Worm (Caenorhabditis elegans) whole organism, L4 larva: ENCODE measurements around the gene F13B6.1.

ENCODE experiments used
- F44E2.7 ChIP-seq: fragments of 200-800 bp; sonication (Bioruptor generic); IDR thresholded peaks from 2 replicates; pipeline ENCODE4 v2.1.2; 2022; ENCODE audit warnings: missing genetic modification characterization, missing compliant biosample characterization
- F49E8.2 ChIP-seq: sonication (generic microtip); optimal IDR thresholded peaks from 2 replicates; lab custom pipeline; 2016; ENCODE audit warnings: missing compliant biosample characterization, mild to moderate bottlenecking, missing genetic modification characterization, borderline replicate concordance
- Y105C5A.15 ChIP-seq: fragments of 200-800 bp; sonication (Bioruptor generic); IDR thresholded peaks from 2 replicates; pipeline ENCODE4 v1.3.6; 2022; ENCODE audit warnings: missing genetic modification characterization, missing compliant biosample characterization
- Y48G9A.11 ChIP-seq: fragments of 200-800 bp; sonication (Bioruptor generic); IDR thresholded peaks from 2 replicates; pipeline ENCODE4 v1.3.6; 2022; ENCODE audit warnings: missing genetic modification reagents, missing genetic modification characterization, missing compliant biosample characterization
- aha-1 ChIP-seq: fragments of 150-350 bp; peaks from one replicate; lab custom pipeline; 2014; ENCODE audit warnings: missing biosample characterization, missing genetic modification characterization
- attf-4 ChIP-seq: sonication (generic microtip); optimal IDR thresholded peaks from 3 replicates; lab custom pipeline; 2017; ENCODE audit warnings: missing biosample characterization, missing genetic modification characterization
- ceh-20 ChIP-seq: fragments of 200-800 bp; sonication (Bioruptor generic); IDR thresholded peaks from 2 replicates; pipeline ENCODE4 v1.3.6; 2022; ENCODE audit warnings: missing genetic modification reagents, missing genetic modification characterization, missing compliant biosample characterization
- ceh-44 ChIP-seq: fragments of 200-800 bp; sonication (Bioruptor generic); IDR thresholded peaks from 2 replicates; pipeline ENCODE4 v1.3.6; 2022; ENCODE audit warnings: missing genetic modification reagents, missing genetic modification characterization, missing compliant biosample characterization
- cey-2 ChIP-seq: sonication (generic microtip); optimal IDR thresholded peaks from 3 replicates; lab custom pipeline; 2017; ENCODE audit warnings: missing genetic modification characterization, mild to moderate bottlenecking, missing compliant biosample characterization, antibody characterized with exemption, borderline replicate concordance; ENCODE audit not compliant: insufficient read depth
- ctbp-1 ChIP-seq: fragments of 200-800 bp; sonication (Bioruptor generic); IDR thresholded peaks from 2 replicates; pipeline ENCODE4 v1.3.6; 2022; ENCODE audit warnings: missing genetic modification reagents, missing genetic modification characterization, missing compliant biosample characterization
- egl-27 ChIP-seq: sonication (generic microtip); optimal IDR thresholded peaks from 3 replicates; lab custom pipeline; 2017; ENCODE audit warnings: missing biosample characterization, missing genetic modification reagents, missing genetic modification characterization
- hlh-30 ChIP-seq: sonication (generic microtip); optimal IDR thresholded peaks from 2 replicates; lab custom pipeline; 2017; ENCODE audit warnings: antibody characterized with exemption, mild to moderate bottlenecking, missing genetic modification characterization, missing compliant biosample characterization; ENCODE audit not compliant: insufficient read depth
- lin-1 ChIP-seq: fragments of 200-800 bp; sonication (Bioruptor generic); IDR thresholded peaks from 2 replicates; pipeline ENCODE4 v1.3.6; 2022; ENCODE audit warnings: missing genetic modification reagents, missing genetic modification characterization, missing compliant biosample characterization
- lin-38 ChIP-seq: fragments of 200-800 bp; sonication (Bioruptor generic); IDR thresholded peaks from 2 replicates; pipeline ENCODE4 v1.3.6; 2022; ENCODE audit warnings: missing genetic modification reagents, missing genetic modification characterization, missing compliant biosample characterization
- lsy-2 ChIP-seq, 2 experiments: fragments of 150-350 bp in 1 of 2; sonication (generic microtip) in 1 of 2; optimal IDR thresholded peaks; 2 replicates each; lab custom pipeline; 2014 to 2017; ENCODE audit warnings: missing biosample characterization in 2 of 2, missing genetic modification characterization in 2 of 2
- madf-9 ChIP-seq: fragments of 200-800 bp; sonication (Bioruptor generic); conservative IDR thresholded peaks from 2 replicates; pipeline ENCODE4 v1.3.6; 2022; ENCODE audit warnings: missing genetic modification reagents, missing genetic modification characterization, missing compliant biosample characterization
- mdl-1 ChIP-seq, 2 experiments: fragments of 150-350 bp in 1 of 2; sonication (generic microtip) in 1 of 2; optimal IDR thresholded peaks; 2 replicates each; lab custom pipeline; 2014 to 2017; ENCODE audit warnings: missing biosample characterization in 2 of 2, missing genetic modification characterization in 2 of 2
- nhr-10 ChIP-seq: fragments of 150-350 bp; optimal IDR thresholded peaks from 2 replicates; lab custom pipeline; 2014; ENCODE audit warnings: missing biosample characterization, missing genetic modification characterization
- nhr-11 ChIP-seq: fragments of 150-350 bp; optimal IDR thresholded peaks from 2 replicates; lab custom pipeline; 2014; ENCODE audit warnings: missing biosample characterization, missing genetic modification characterization
- nhr-25 ChIP-seq: sonication (generic microtip); optimal IDR thresholded peaks from 2 replicates; lab custom pipeline; 2017; ENCODE audit warnings: missing genetic modification characterization, mild to moderate bottlenecking, missing compliant biosample characterization, antibody characterized with exemption, moderate library complexity, borderline replicate concordance; ENCODE audit not compliant: insufficient read depth
- nhr-28 ChIP-seq: fragments of 150-350 bp; optimal IDR thresholded peaks from 2 replicates; lab custom pipeline; 2014; ENCODE audit warnings: missing biosample characterization, missing genetic modification characterization
- pha-4 ChIP-seq, 2 experiments: fragments of 150-350 bp in 1 of 2; fragments of 200-800 bp in 1 of 2; sonication (Bioruptor generic) in 1 of 2; IDR thresholded peaks in 1 of 2; optimal IDR thresholded peaks in 1 of 2; 2 replicates each; pipeline versions ENCODE4 v1.3.6 to Lab custom; 2014 to 2022; ENCODE audit warnings: missing genetic modification characterization in 2 of 2, missing genetic modification reagents in 2 of 2, missing biosample characterization in 1 of 2, missing compliant biosample characterization in 1 of 2
- pqm-1 ChIP-seq: sonication (generic microtip); optimal IDR thresholded peaks from 2 replicates; lab custom pipeline; 2017; ENCODE audit warnings: missing biosample characterization, missing genetic modification characterization
- sdz-12 ChIP-seq: fragments of 200-800 bp; sonication (Bioruptor generic); optimal IDR thresholded peaks from 2 replicates; lab custom pipeline; 2018; ENCODE audit warnings: mild to moderate bottlenecking, missing genetic modification characterization, missing compliant biosample characterization
- skn-1 ChIP-seq: fragments of 150-350 bp; optimal IDR thresholded peaks from 2 replicates; lab custom pipeline; 2014; ENCODE audit warnings: missing biosample characterization, missing genetic modification characterization
- snpc-1.2 ChIP-seq: fragments of 200-800 bp; sonication (Bioruptor generic); IDR thresholded peaks from 2 replicates; pipeline ENCODE4 v1.3.6; 2022; ENCODE audit warnings: missing genetic modification reagents, missing genetic modification characterization, missing compliant biosample characterization
- spr-1 ChIP-seq: sonication (generic microtip); optimal IDR thresholded peaks from 2 replicates; lab custom pipeline; 2016; ENCODE audit warnings: mild to moderate bottlenecking, missing genetic modification characterization, missing compliant biosample characterization
- unc-130 ChIP-seq: sonication (generic microtip); optimal IDR thresholded peaks from 2 replicates; lab custom pipeline; 2016; ENCODE audit warnings: missing genetic modification reagents, missing genetic modification characterization, missing compliant biosample characterization
- unc-62 ChIP-seq, 3 experiments: fragments of 150-350 bp in 1 of 3; sonication (generic microtip); optimal IDR thresholded peaks in 2 of 3; peaks in 1 of 3; 1 replicate in 1 of 3; 2 replicates in 2 of 3; lab custom pipeline; 2014 to 2017; ENCODE audit warnings: missing biosample characterization in 3 of 3, missing genetic modification characterization in 3 of 3, missing genetic modification reagents in 3 of 3, missing genotype in 1 of 3
- vab-7 ChIP-seq: fragments of 200-800 bp; sonication (Bioruptor generic); IDR thresholded peaks from 2 replicates; pipeline ENCODE4 v1.3.6; 2022; ENCODE audit warnings: missing genetic modification reagents, missing genetic modification characterization, missing compliant biosample characterization
- zfp-2 ChIP-seq: sonication (generic microtip); optimal IDR thresholded peaks from 2 replicates; lab custom pipeline; 2016; ENCODE audit warnings: mild to moderate bottlenecking, missing genetic modification characterization, missing compliant biosample characterization
- ztf-11 ChIP-seq: fragments of 150-350 bp; optimal IDR thresholded peaks from 2 replicates; lab custom pipeline; 2014; ENCODE audit warnings: missing biosample characterization, missing genetic modification characterization

The F13B6.1 gene

DNA sequence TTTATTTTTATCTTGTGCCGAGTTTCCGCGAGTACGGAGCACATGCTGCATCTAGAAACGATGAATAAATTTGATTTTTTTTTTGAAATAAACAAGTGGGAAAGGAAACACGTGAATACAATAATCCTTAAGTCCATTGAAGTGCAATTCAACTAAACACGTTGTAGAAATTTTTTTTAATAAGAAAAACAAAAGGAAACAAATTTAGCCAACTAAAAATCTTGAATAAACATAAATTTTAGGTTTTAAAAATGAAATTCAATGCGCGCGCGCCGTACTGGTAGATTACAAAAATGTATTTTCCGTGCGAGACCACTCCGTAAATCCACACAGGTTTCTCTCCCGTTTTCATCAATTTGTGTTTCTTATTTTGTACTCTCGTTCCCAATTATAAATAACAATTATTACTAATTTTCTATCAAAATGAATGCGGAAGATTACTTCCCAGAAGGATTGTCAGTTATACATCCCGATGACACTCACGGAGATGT, 16.9 kb downstream of the F13B6.1 start, which contains the start of the genes plk-3 and F55G1.6:
Gene plk-3 (minus strand): TSS at position 51 of the 491 bp plus-strand sequence.
Gene F55G1.6 (plus strand): TSS at position 359 of the 491 bp plus-strand sequence.
- TF ChIP-seq unc-130: peak; percentile 11
- TF ChIP-seq nhr-28: no peak
- TF ChIP-seq, all 104 proteins: peak for 1

DNA sequence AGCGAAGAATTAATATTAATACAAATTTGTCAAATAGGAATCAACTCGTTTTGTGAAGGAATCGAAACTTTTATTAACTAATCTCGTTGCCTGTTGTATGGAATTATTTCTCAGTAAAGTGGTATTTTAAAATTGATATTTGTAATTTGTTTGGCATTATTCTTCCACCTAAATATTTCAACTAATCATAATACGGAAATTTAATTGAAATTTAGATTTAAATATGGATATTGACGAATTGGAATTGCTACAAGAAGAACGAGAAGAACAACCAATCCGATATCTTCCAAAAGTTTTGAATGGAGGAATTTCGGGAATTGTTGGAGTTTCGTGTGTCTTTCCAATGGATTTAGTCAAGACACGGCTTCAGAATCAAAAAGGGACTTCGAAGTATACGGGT, 18.5 kb downstream of the F13B6.1 start, which contains the start of gene slc-25A18.2:
Gene slc-25A18.2 (plus strand): TSS at position 216 of the 400 bp plus-strand sequence.
- TF ChIP-seq unc-62 (GFP tag; optimal IDR thresholded peaks at IDR 0.05 in 1 of 2; lab: Kevin White, UChicago) (peak in 1 of 2 experiments; percentile 68), unc-62 (tag; optimal IDR thresholded peaks at IDR 0.05; lab: Kevin White, UChicago) (no peak), F44E2.7 (no peak), skn-1 (no peak), nhr-25 (tag; lab: Kevin White, UChicago) (no peak), cey-2 (no peak), Y105C5A.15 (no peak)

DNA sequence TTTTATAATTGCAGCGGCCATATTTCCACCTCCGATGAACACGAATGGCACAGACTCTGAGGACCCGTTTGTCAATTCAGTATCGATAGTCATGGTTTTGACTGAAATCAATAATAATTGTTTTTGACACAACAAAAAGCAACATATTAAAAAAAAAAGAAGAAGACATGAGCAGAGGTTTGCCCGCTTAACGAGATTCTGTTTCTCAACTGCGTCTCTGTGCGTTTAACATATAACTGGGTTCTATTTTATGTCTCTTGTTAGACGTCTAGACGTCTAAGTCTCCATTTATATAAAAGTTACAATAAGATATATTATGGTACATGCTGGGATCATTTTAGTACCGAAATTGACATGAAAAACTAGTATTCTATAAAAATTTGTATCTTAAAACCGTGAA, 20.9 kb downstream of the F13B6.1 start, which contains the start of gene pycr-4:
Gene pycr-4 (minus strand): TSS at position 101 of the 400 bp plus-strand sequence.
- TF ChIP-seq nhr-11 (tag; lab: Kevin White, UChicago): no peak
- TF ChIP-seq nhr-10 (tag; lab: Kevin White, UChicago): no peak
- TF ChIP-seq lin-1 (GFP tag; lab: Robert Waterston, UW): no peak
- no peak for TF ChIP-seq ztf-11 (tag; lab: Kevin White, UChicago)
- TF ChIP-seq zfp-2: no peak
- no peak for TF ChIP-seq egl-27 (tag; lab: Kevin White, UChicago)
- no peak for TF ChIP-seq unc-130
- TF ChIP-seq madf-9 (GFP tag; lab: Robert Waterston, UW): no peak
- TF ChIP-seq ctbp-1 (GFP tag; lab: Robert Waterston, UW): no peak
- TF ChIP-seq hlh-30 (tag; lab: Kevin White, UChicago): no peak
- no peak for TF ChIP-seq ceh-20 (GFP tag; lab: Robert Waterston, UW)
- no peak for TF ChIP-seq sdz-12
- TF ChIP-seq lsy-2 (tag; optimal IDR thresholded peaks at IDR 0.05; lab: Kevin White, UChicago): no peak
- TF ChIP-seq aha-1 (tag; lab: Kevin White, UChicago): no peak
- no peak for TF ChIP-seq vab-7 (GFP tag; lab: Robert Waterston, UW)
- no peak for TF ChIP-seq pqm-1
- TF ChIP-seq mdl-1 (tag; optimal IDR thresholded peaks at IDR 0.05; lab: Kevin White, UChicago): no peak
- TF ChIP-seq, all 104 proteins: peak for 0

DNA sequence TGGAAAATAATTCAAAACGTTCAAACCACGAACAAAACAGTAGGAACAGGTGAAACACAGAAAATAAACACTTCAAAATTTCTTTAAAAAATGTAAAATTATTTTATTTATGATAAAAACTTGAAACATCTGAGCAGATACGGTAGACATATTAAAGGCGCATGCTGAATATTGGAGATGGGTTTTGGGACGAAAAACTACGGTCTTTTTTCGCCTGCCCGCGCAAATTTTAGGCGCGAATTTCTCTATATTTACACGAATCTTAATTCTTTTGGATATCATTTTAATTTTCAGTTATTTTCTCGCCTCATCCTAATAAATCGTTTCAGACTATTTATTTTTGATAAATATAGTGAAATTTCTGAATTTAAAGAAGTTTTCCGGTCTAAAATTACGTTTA, 21.4 kb downstream of the F13B6.1 start:
- peak; percentile 62 for TF ChIP-seq Y48G9A.11 (GFP tag; lab: Robert Waterston, UW)
- TF ChIP-seq unc-130: peak; percentile 85
- TF ChIP-seq spr-1 (tag; lab: Kevin White, UChicago): no peak
- TF ChIP-seq ceh-44 (GFP tag; lab: Robert Waterston, UW): 0 out of 2 replicates have a peak, but pooled peaks have one; percentile 12
- no peak for TF ChIP-seq pha-4 (GFP tag; IDR thresholded peaks at IDR 0.05; lab: Robert Waterston, UW)
- no peak for TF ChIP-seq pha-4 (tag; optimal IDR thresholded peaks at IDR 0.05; lab: Kevin White, UChicago)
- TF ChIP-seq nhr-10 (tag; lab: Kevin White, UChicago): no peak
- peak; percentile 76 for TF ChIP-seq snpc-1.2 (GFP tag; lab: Robert Waterston, UW)
- TF ChIP-seq lin-38 (GFP tag; lab: Robert Waterston, UW): peak; percentile 66
- no peak for TF ChIP-seq lin-1 (GFP tag; lab: Robert Waterston, UW)
- peak; percentile 74 for TF ChIP-seq F49E8.2 (tag; lab: Kevin White, UChicago)
- TF ChIP-seq attf-4 (tag; lab: Kevin White, UChicago): no peak
